Fruit fly (Drosophila melanogaster) whole organism, embryonic: ENCODE data around the gene ec.

Experiments used
- Atf3 ChIP-seq: fragments of 200-800 bp; sonication (Bioruptor generic); optimal IDR thresholded peaks from 3 replicates; lab custom pipeline; 2016; ENCODE audit warnings: missing biosample characterization, missing genetic modification characterization
- Awh ChIP-seq: fragments of 200-800 bp; sonication (Bioruptor generic); IDR thresholded peaks from 2 replicates; pipeline ENCODE4, ENCODE4 v1.3.6; 2022; ENCODE audit warnings: missing biosample characterization, missing genetic modification characterization
- CG10147 ChIP-seq: fragments of 200-800 bp; sonication (Bioruptor generic); optimal IDR thresholded peaks from 2 replicates; lab custom pipeline; 2019; ENCODE audit warnings: missing biosample characterization, mild to moderate bottlenecking, missing genetic modification characterization, moderate library complexity
- CG10209 ChIP-seq: fragments of 200-800 bp; sonication (Bioruptor generic); optimal IDR thresholded peaks from 3 replicates; lab custom pipeline; 2017; ENCODE audit warnings: missing biosample characterization, mild to moderate bottlenecking, missing genetic modification characterization, missing genetic modification reagents
- CG1024 ChIP-seq: fragments of 200-800 bp; sonication (Bioruptor generic); IDR thresholded peaks from 2 replicates; pipeline ENCODE4 v1.3.6; 2022; ENCODE audit warnings: missing biosample characterization, missing genetic modification characterization
- CG10543 ChIP-seq: fragments of 200-800 bp; sonication (Bioruptor generic); optimal IDR thresholded peaks from 3 replicates; lab custom pipeline; 2017; ENCODE audit warnings: missing biosample characterization, mild to moderate bottlenecking, missing genetic modification characterization, moderate library complexity
- CG11695 ChIP-seq: fragments of 200-800 bp; sonication (Bioruptor generic); IDR thresholded peaks from 3 replicates; pipeline ENCODE4 v1.3.6; 2022; ENCODE audit warnings: missing biosample characterization, missing genetic modification characterization
- CG12236 ChIP-seq: fragments of 200-800 bp; sonication (Bioruptor generic); optimal IDR thresholded peaks from 2 replicates; lab custom pipeline; 2016; ENCODE audit warnings: missing biosample characterization, missing genetic modification characterization
- CG12659 ChIP-seq: fragments of 200-800 bp; sonication (Bioruptor generic); optimal IDR thresholded peaks from 3 replicates; lab custom pipeline; 2017; ENCODE audit warnings: mild to moderate bottlenecking, missing biosample characterization, missing genetic modification reagents, missing genetic modification characterization
- CG14441 ChIP-seq: fragments of 200-800 bp; sonication (Bioruptor generic); IDR thresholded peaks from 2 replicates; pipeline ENCODE4 v1.3.6; 2022; ENCODE audit warnings: missing biosample characterization, missing genetic modification characterization
- CG17612 ChIP-seq: fragments of 200-800 bp; sonication (Bioruptor generic); IDR thresholded peaks from 2 replicates; pipeline ENCODE4 v1.3.6; 2022; ENCODE audit warnings: missing biosample characterization, missing genetic modification characterization
- CG1832 ChIP-seq: fragments of 200-800 bp; sonication (Bioruptor generic); optimal IDR thresholded peaks from 2 replicates; lab custom pipeline; 2017; ENCODE audit warnings: missing biosample characterization, mild to moderate bottlenecking, missing genetic modification characterization, inconsistent platforms
- CG2120 ChIP-seq: fragments of 200-800 bp; sonication (Bioruptor generic); optimal IDR thresholded peaks from 3 replicates; lab custom pipeline; 2016; ENCODE audit warnings: missing biosample characterization, missing genetic modification characterization
- CG34224 ChIP-seq: fragments of 200-800 bp; sonication (Bioruptor generic); IDR thresholded peaks from 3 replicates; pipeline ENCODE4 v1.3.6; 2022; ENCODE audit warnings: missing biosample characterization, missing genetic modification characterization; ENCODE audit not compliant: partially characterized antibody
- CG3847 ChIP-seq: fragments of 200-800 bp; sonication (Bioruptor generic); IDR thresholded peaks from 2 replicates; pipeline ENCODE4 v1.3.6; 2022; ENCODE audit warnings: missing biosample characterization, missing genetic modification characterization
- CG4328 ChIP-seq: fragments of 200-800 bp; sonication (Bioruptor generic); optimal IDR thresholded peaks from 3 replicates; lab custom pipeline; 2017; ENCODE audit warnings: missing biosample characterization, missing genetic modification reagents, missing genetic modification characterization
- CG43689 ChIP-seq: fragments of 200-800 bp; sonication (Bioruptor generic); IDR thresholded peaks from 2 replicates; pipeline ENCODE4 v1.3.6; 2022; ENCODE audit warnings: missing biosample characterization, missing genetic modification characterization
- CG6791 ChIP-seq: fragments of 200-800 bp; sonication (Bioruptor generic); IDR thresholded peaks from 3 replicates; pipeline ENCODE4 v1.3.6; 2022; ENCODE audit warnings: missing biosample characterization, missing genetic modification characterization; ENCODE audit not compliant: partially characterized antibody
- CG8944 ChIP-seq: fragments of 200-800 bp; sonication (Bioruptor generic); optimal IDR thresholded peaks from 3 replicates; lab custom pipeline; 2016; ENCODE audit warnings: missing biosample characterization, missing genetic modification characterization
- CrebB ChIP-seq: fragments of 200-800 bp; sonication (Bioruptor generic); optimal IDR thresholded peaks from 3 replicates; lab custom pipeline; 2018; ENCODE audit warnings: missing biosample characterization, mild to moderate bottlenecking, missing genetic modification characterization
- Doc2 ChIP-seq: fragments of 200-800 bp; sonication (Bioruptor generic); IDR thresholded peaks from 2 replicates; pipeline ENCODE4 v1.3.6; 2022; ENCODE audit warnings: missing biosample characterization, missing genetic modification characterization
- Dref ChIP-seq: fragments of 200-800 bp; sonication (Bioruptor generic); IDR thresholded peaks from 2 replicates; pipeline ENCODE4 v1.3.6; 2022; ENCODE audit warnings: missing biosample characterization, missing genetic modification characterization
- Eip74EF ChIP-seq, 2 experiments: fragments of 200-800 bp in 1 of 2; fragments of >200 bp in 1 of 2; sonication (Bioruptor generic) in 1 of 2; optimal IDR thresholded peaks; 2 replicates each; lab custom pipeline; 2017 to 2019; ENCODE audit warnings: missing biosample characterization in 2 of 2, missing genetic modification characterization in 2 of 2, mild to moderate bottlenecking in 1 of 2, moderate library complexity in 1 of 2
- H15 ChIP-seq: fragments of 200-800 bp; sonication (Bioruptor generic); IDR thresholded peaks from 3 replicates; pipeline ENCODE4 v1.3.6; 2022; ENCODE audit warnings: missing biosample characterization, missing genetic modification characterization
- HmgZ ChIP-seq: fragments of 200-800 bp; sonication (Bioruptor generic); optimal IDR thresholded peaks from 2 replicates; lab custom pipeline; 2018; ENCODE audit warnings: missing biosample characterization, mild to moderate bottlenecking, missing genetic modification characterization
- NFAT ChIP-seq: fragments of 200-800 bp; sonication (Bioruptor generic); IDR thresholded peaks from 2 replicates; pipeline ENCODE4 v1.3.6; 2022; ENCODE audit warnings: missing biosample characterization, missing genetic modification characterization
- Rfx ChIP-seq: fragments of 200-800 bp; sonication (Bioruptor generic); IDR thresholded peaks from 2 replicates; pipeline ENCODE4 v1.3.6; 2022; ENCODE audit warnings: missing biosample characterization, missing genetic modification characterization
- Sox100B ChIP-seq: fragments of 200-800 bp; sonication (Bioruptor generic); optimal IDR thresholded peaks from 3 replicates; lab custom pipeline; 2018; ENCODE audit warnings: missing biosample characterization, mild to moderate bottlenecking, missing genetic modification characterization
- TFAM ChIP-seq: fragments of 200-800 bp; sonication (Bioruptor generic); optimal IDR thresholded peaks from 2 replicates; lab custom pipeline; 2017; ENCODE audit warnings: missing biosample characterization, missing genetic modification characterization, inconsistent platforms
- Tbp ChIP-seq: fragments of >200 bp; optimal IDR thresholded peaks from 2 replicates; lab custom pipeline; 2018; ENCODE audit warnings: missing biosample characterization, missing genetic modification characterization
- ab ChIP-seq: fragments of 200-800 bp; sonication (Bioruptor generic); optimal IDR thresholded peaks from 2 replicates; lab custom pipeline; 2016; ENCODE audit warnings: missing biosample characterization, missing genetic modification characterization
- ato ChIP-seq: fragments of 200-800 bp; sonication (Bioruptor generic); IDR thresholded peaks from 2 replicates; pipeline ENCODE4 v1.3.6; 2022; ENCODE audit warnings: missing biosample characterization, missing genetic modification characterization; ENCODE audit not compliant: partially characterized antibody
- bab2 ChIP-seq: fragments of 200-800 bp; sonication (Bioruptor generic); optimal IDR thresholded peaks from 2 replicates; lab custom pipeline; 2016; ENCODE audit warnings: missing biosample characterization, missing genetic modification characterization
- btn ChIP-seq: fragments of 200-800 bp; sonication (Bioruptor generic); optimal IDR thresholded peaks from 2 replicates; lab custom pipeline; 2016; ENCODE audit warnings: missing biosample characterization, missing genetic modification characterization
- eyg ChIP-seq: fragments of 200-800 bp; sonication (Bioruptor generic); optimal IDR thresholded peaks from 3 replicates; lab custom pipeline; 2016; ENCODE audit warnings: missing biosample characterization, missing genetic modification characterization
- ftz-f1 ChIP-seq: fragments of 200-800 bp; sonication (Bioruptor generic); optimal IDR thresholded peaks from 2 replicates; lab custom pipeline; 2016; ENCODE audit warnings: missing biosample characterization, missing genetic modification characterization
- grn ChIP-seq: fragments of 200-800 bp; sonication (Bioruptor generic); optimal IDR thresholded peaks from 3 replicates; lab custom pipeline; 2017; ENCODE audit warnings: missing biosample characterization, missing genetic modification characterization
- lmd ChIP-seq: fragments of 200-800 bp; sonication (Bioruptor generic); IDR thresholded peaks from 2 replicates; pipeline ENCODE4 v1.3.6; 2022; ENCODE audit warnings: missing biosample characterization, missing genetic modification characterization
- nom ChIP-seq: fragments of 200-800 bp; sonication (Bioruptor generic); optimal IDR thresholded peaks from 2 replicates; lab custom pipeline; 2017; ENCODE audit warnings: missing biosample characterization, missing genetic modification characterization, mild to moderate bottlenecking, moderate library complexity, missing genetic modification reagents
- p53 ChIP-seq: fragments of 200-800 bp; sonication (Bioruptor generic); optimal IDR thresholded peaks from 2 replicates; lab custom pipeline; 2016; ENCODE audit warnings: missing biosample characterization, missing genetic modification characterization
- sens ChIP-seq: fragments of 200-800 bp; sonication (Bioruptor generic); peaks from one replicate; lab custom pipeline; 2016; ENCODE audit warnings: missing biosample characterization, missing genetic modification characterization
- sob ChIP-seq: fragments of 200-800 bp; sonication (Bioruptor generic); IDR thresholded peaks from 2 replicates; pipeline ENCODE4 v1.3.6; 2022; ENCODE audit warnings: missing biosample characterization, missing genetic modification characterization
- stwl ChIP-seq: fragments of 200-800 bp; sonication (Bioruptor generic); optimal IDR thresholded peaks from 3 replicates; lab custom pipeline; 2018; ENCODE audit warnings: missing biosample characterization, mild to moderate bottlenecking, missing genetic modification characterization, moderate library complexity
- sug ChIP-seq: fragments of 200-800 bp; optimal IDR thresholded peaks from 2 replicates; lab custom pipeline; 2019; ENCODE audit warnings: missing biosample characterization, mild to moderate bottlenecking, missing genetic modification characterization, moderate library complexity
- tll ChIP-seq, 2 experiments: fragments of 200-800 bp in 1 of 2; fragments of >200 bp in 1 of 2; sonication (Bioruptor generic) in 1 of 2; optimal IDR thresholded peaks; 2 replicates each; lab custom pipeline; 2017 to 2019; ENCODE audit warnings: missing biosample characterization in 2 of 2, missing genetic modification characterization in 2 of 2, mild to moderate bottlenecking in 1 of 2, moderate library complexity in 1 of 2
- tna ChIP-seq: fragments of 200-800 bp; sonication (Bioruptor generic); IDR thresholded peaks from 2 replicates; pipeline ENCODE4 v1.3.6; 2022; ENCODE audit warnings: missing biosample characterization, missing genetic modification characterization; ENCODE audit not compliant: partially characterized antibody
- trem ChIP-seq: fragments of 200-800 bp; optimal IDR thresholded peaks from 3 replicates; lab custom pipeline; 2019; ENCODE audit warnings: missing biosample characterization, mild to moderate bottlenecking, missing genetic modification characterization, moderate library complexity
- zf30C ChIP-seq: fragments of 200-800 bp; sonication (Bioruptor generic); optimal IDR thresholded peaks from 3 replicates; lab custom pipeline; 2018; ENCODE audit warnings: missing biosample characterization, mild to moderate bottlenecking, missing genetic modification characterization
- zfh1 ChIP-seq: fragments of 200-800 bp; sonication (Bioruptor generic); IDR thresholded peaks from 3 replicates; pipeline ENCODE4 v1.3.6; 2022; ENCODE audit warnings: missing biosample characterization, missing genetic modification characterization

Gene ec

dm6 chrX:3867782-3868181, 56.3 kb downstream of the ec start:
- no peak for TF ChIP-seq CG3847
- TF ChIP-seq Atf3: no peak
- TF ChIP-seq grn (GFP tag; lab: Kevin White, UChicago): no peak
- TF ChIP-seq zf30C: no peak
- peak; percentile 20 for TF ChIP-seq sens (GFP tag; lab: Kevin White, UChicago)
- TF ChIP-seq CG10147 (GFP tag; lab: Kevin White, UChicago): no peak
- TF ChIP-seq, all 482 proteins: peak for 1

dm6 chrX:3868456-3869023, 57.0 kb downstream of the ec start, which contains the start of gene CG2930:
TSS of gene CG2930 (plus strand) at chrX:3868973.
- peak; percentile 60 for TF ChIP-seq NFAT
- peak; percentile 76 for TF ChIP-seq CG43689 (GFP tag; lab: Robert Waterston, UW)
- peak; percentile 85 for TF ChIP-seq CG11695 (GFP tag; lab: Robert Waterston, UW)
- no peak for TF ChIP-seq CG4328 (GFP tag; lab: Kevin White, UChicago)
- TF ChIP-seq sob: peak; percentile 82
- TF ChIP-seq p53 (GFP tag; lab: Kevin White, UChicago): peak; percentile 48
- peak; percentile 60; the same call in 1 of the 2 replicates for TF ChIP-seq Doc2 (GFP tag; lab: Robert Waterston, UW)
- TF ChIP-seq Tbp: no peak
- TF ChIP-seq trem (tag; lab: Kevin White, UChicago): peak; percentile 57
- TF ChIP-seq ato (GFP tag; lab: Robert Waterston, UW): no peak
- TF ChIP-seq nom (GFP tag; lab: Kevin White, UChicago): peak; percentile 93
- peak; percentile 65 for TF ChIP-seq CG12236
- TF ChIP-seq bab2 (GFP tag; lab: Kevin White, UChicago): peak; percentile 83
- peak; percentile 74 for TF ChIP-seq CG12659 (GFP tag; lab: Kevin White, UChicago)
- TF ChIP-seq CG14441 (GFP tag; lab: Robert Waterston, UW): peak; percentile 90
- TF ChIP-seq CG1024 (GFP tag; lab: Robert Waterston, UW): peak; percentile 83
- peak; percentile 63 for TF ChIP-seq CrebB (tag; lab: Kevin White, UChicago)
- no peak for TF ChIP-seq CG10543
- TF ChIP-seq CG10209 (GFP tag; lab: Kevin White, UChicago): peak; percentile 78
- TF ChIP-seq Awh: peak; percentile 89
- peak; percentile 76 for TF ChIP-seq Sox100B (GFP tag; lab: Kevin White, UChicago)
- TF ChIP-seq CG6791: no peak
- TF ChIP-seq stwl (tag; lab: Kevin White, UChicago): no peak
- peak; percentile 49 for TF ChIP-seq TFAM
- peak; percentile 50 for TF ChIP-seq CG2120
- TF ChIP-seq lmd (GFP tag; lab: Robert Waterston, UW): peak; percentile 89
- TF ChIP-seq H15 (GFP tag; lab: Robert Waterston, UW): peak; percentile 89
- TF ChIP-seq Eip74EF (GFP tag; optimal IDR thresholded peaks at IDR 0.05; lab: Kevin White, UChicago): peak in 1 of 2 experiments; percentile 52
- 0 out of 2 replicates have a peak, but pooled peaks have one; percentile 12 for TF ChIP-seq Dref (GFP tag; lab: Robert Waterston, UW)
- no peak for TF ChIP-seq ftz-f1
- TF ChIP-seq CG34224: no peak
- peak; percentile 28 for TF ChIP-seq HmgZ (tag; lab: Kevin White, UChicago)
- no peak for TF ChIP-seq sug (tag; lab: Kevin White, UChicago)
- peak; percentile 95 for TF ChIP-seq zfh1 (GFP tag; lab: Robert Waterston, UW)
- peak; percentile 83 for TF ChIP-seq CG8944 (GFP tag; lab: Kevin White, UChicago)
- TF ChIP-seq CG17612 (GFP tag; lab: Robert Waterston, UW): 0 out of 2 replicates have a peak, but pooled peaks have one; percentile 44
- no peak for TF ChIP-seq tna (GFP tag; lab: Robert Waterston, UW)
- no peak for TF ChIP-seq tll (GFP tag; optimal IDR thresholded peaks at IDR 0.05; lab: Kevin White, UChicago)
- no peak for TF ChIP-seq CG1832 (GFP tag; lab: Kevin White, UChicago)
- TF ChIP-seq btn (GFP tag; lab: Kevin White, UChicago): peak; percentile 84
- TF ChIP-seq Rfx: peak; percentile 82
- peak; percentile 47 for TF ChIP-seq eyg (GFP tag; lab: Kevin White, UChicago)
- peak; percentile 43 for TF ChIP-seq ab (GFP tag; lab: Kevin White, UChicago)
- TF ChIP-seq CG10147 (GFP tag; lab: Kevin White, UChicago): peak; percentile 59
